Worm (Caenorhabditis elegans): ENCODE results near the gene tut-2.

ce11 chrV:10691313-10691712 lies 33.3 kb downstream of the tut-2 start:
- TF ChIP-seq ceh-13 (GFP tag; optimal IDR thresholded peaks at IDR 0.05): no peak
- no peak for TF ChIP-seq hnd-1 (tag; optimal IDR thresholded peaks at IDR 0.05)
- TF ChIP-seq ets-7 (tag; optimal IDR thresholded peaks at IDR 0.05): no peak
- no peak for TF ChIP-seq sea-1 (GFP tag; conservative IDR thresholded peaks at IDR 0.05)
- no peak for TF ChIP-seq aly-1 (tag; optimal IDR thresholded peaks at IDR 0.05)
- no peak for TF ChIP-seq ama-1 (optimal IDR thresholded peaks at IDR 0.05)
- TF ChIP-seq ceh-36 (tag; optimal IDR thresholded peaks at IDR 0.05): no peak
